Fruit fly (Drosophila melanogaster): ENCODE measurements around the gene anne.

- no peak for TF ChIP-seq psq (optimal IDR thresholded peaks at IDR 0.05)
- TF ChIP-seq Sin3A (optimal IDR thresholded peaks at IDR 0.05), result no peak
These were observed 3.9 kb downstream of the anne start for dm6 chr4:135953-136352.
